Worm (Caenorhabditis elegans): ENCODE results near the gene malt-1.

DNA sequence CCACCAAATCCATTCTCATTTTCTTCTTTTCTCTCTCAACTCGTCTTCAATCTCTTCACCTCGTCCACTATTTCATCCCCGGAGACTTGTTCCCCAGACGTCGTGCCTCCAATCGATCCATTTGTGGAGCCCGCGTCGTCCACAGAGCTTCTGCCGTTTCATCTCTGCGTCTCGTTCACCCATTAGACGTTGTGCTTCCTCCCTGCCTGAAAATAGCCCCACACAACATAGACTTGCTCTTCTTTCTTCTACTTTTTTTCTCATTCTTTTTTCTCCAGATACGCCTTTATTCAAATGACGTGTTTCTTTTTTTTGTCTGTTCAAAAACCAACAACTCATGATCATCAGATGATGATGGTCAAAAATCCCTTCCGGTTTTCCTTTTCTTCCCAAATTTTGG is 41.8 kb upstream of the malt-1 start:
- TF ChIP-seq snpc-4 (tag; optimal IDR thresholded peaks at IDR 0.05): no peak
- no peak for TF ChIP-seq daf-12 (tag; optimal IDR thresholded peaks at IDR 0.05)
- no peak for TF ChIP-seq ZK337.2 (GFP tag; IDR thresholded peaks at IDR 0.05)
- TF ChIP-seq nhr-28 (tag; optimal IDR thresholded peaks at IDR 0.05): no peak
- no peak for TF ChIP-seq jun-1 (tag; optimal IDR thresholded peaks at IDR 0.05)
- no peak for TF ChIP-seq T26A8.4 (GFP tag; IDR thresholded peaks at IDR 0.05)
- no peak for TF ChIP-seq zip-2 (tag; optimal IDR thresholded peaks at IDR 0.05)
- no peak for TF ChIP-seq nhr-76 (tag; optimal IDR thresholded peaks at IDR 0.05)

Data from whole organism, L4 larva.